Worm (Caenorhabditis elegans) whole organism, L1 larva: ENCODE results near the gene M02G9.4.

Experiments
- C16A3.4 ChIP-seq: fragments of 150-350 bp; optimal IDR thresholded peaks from 2 replicates; lab custom pipeline; 2014; ENCODE audit warnings: missing biosample characterization, missing genetic modification characterization
- C34B4.2 ChIP-seq: sonication (generic microtip); optimal IDR thresholded peaks from 2 replicates; lab custom pipeline; 2017; ENCODE audit warnings: mild to moderate bottlenecking, missing genetic modification characterization, missing compliant biosample characterization
- F16B12.6 ChIP-seq: fragments of 150-350 bp; optimal IDR thresholded peaks from 2 replicates; lab custom pipeline; 2014; ENCODE audit warnings: missing biosample characterization, missing genetic modification characterization
- aha-1 ChIP-seq: fragments of 150-350 bp; optimal IDR thresholded peaks from 2 replicates; lab custom pipeline; 2014; ENCODE audit warnings: missing biosample characterization, missing genetic modification characterization
- aly-2 ChIP-seq: fragments of 150-350 bp; optimal IDR thresholded peaks from 2 replicates; lab custom pipeline; 2014; ENCODE audit warnings: missing biosample characterization, missing genetic modification characterization
- ama-1 ChIP-seq: fragments of 150-350 bp; optimal IDR thresholded peaks from 2 replicates; lab custom pipeline; 2014
- blmp-1 ChIP-seq: fragments of 150-350 bp; optimal IDR thresholded peaks from 2 replicates; lab custom pipeline; 2014; ENCODE audit warnings: missing biosample characterization, missing genetic modification characterization
- ceh-82 ChIP-seq, 3 experiments: fragments of 150-350 bp in 1 of 3; sonication (generic microtip) in 2 of 3; optimal IDR thresholded peaks; 2 replicates each; lab custom pipeline; 2014 to 2017; ENCODE audit warnings: missing biosample characterization in 3 of 3, missing genetic modification characterization in 3 of 3
- ceh-88 ChIP-seq: fragments of 200-800 bp; sonication (Bioruptor generic); IDR thresholded peaks from 2 replicates; pipeline ENCODE4 v1.3.6; 2022; ENCODE audit warnings: missing genetic modification characterization, missing compliant biosample characterization
- ceh-90 ChIP-seq: sonication (generic microtip); optimal IDR thresholded peaks from 2 replicates; lab custom pipeline; 2016; ENCODE audit warnings: missing genetic modification characterization, missing compliant biosample characterization
- ces-1 ChIP-seq: fragments of 150-350 bp; optimal IDR thresholded peaks from 2 replicates; lab custom pipeline; 2014; ENCODE audit warnings: missing biosample characterization, missing genetic modification reagents, missing genetic modification characterization
- dpl-1 ChIP-seq, 3 experiments: fragments of 150-350 bp in 2 of 3; sonication (generic microtip) in 1 of 3; optimal IDR thresholded peaks; 2 replicates each; lab custom pipeline; 2014 to 2017; ENCODE audit warnings: missing biosample characterization in 3 of 3, missing genetic modification characterization in 3 of 3, missing genetic modification reagents in 3 of 3
- efl-3 ChIP-seq: fragments of 200-800 bp; sonication (Bioruptor generic); optimal IDR thresholded peaks from 2 replicates; lab custom pipeline; 2018; ENCODE audit warnings: mild to moderate bottlenecking, missing genetic modification characterization, missing compliant biosample characterization
- egl-13 ChIP-seq: sonication (generic microtip); optimal IDR thresholded peaks from 2 replicates; lab custom pipeline; 2016; ENCODE audit warnings: missing genotype, missing genetic modification reagents, missing genetic modification characterization, missing compliant biosample characterization
- egl-27 ChIP-seq, 2 experiments: fragments of 150-350 bp in 1 of 2; sonication (generic microtip); optimal IDR thresholded peaks; 3 replicates each; lab custom pipeline; 2017 to 2018; ENCODE audit warnings: missing biosample characterization in 2 of 2, missing genetic modification characterization in 2 of 2, missing genetic modification reagents in 2 of 2
- elt-2 ChIP-seq: sonication (generic microtip); optimal IDR thresholded peaks from 2 replicates; lab custom pipeline; 2016; ENCODE audit warnings: missing genetic modification characterization, mild to moderate bottlenecking, inconsistent platforms, missing compliant biosample characterization, missing genetic modification reagents
- elt-3 ChIP-seq, 6 experiments: fragments of 150-350 bp in 1 of 6; sonication (generic microtip); optimal IDR thresholded peaks; 2 replicates each; lab custom pipeline; 2017 to 2018; ENCODE audit warnings: missing biosample characterization in 6 of 6, missing genetic modification characterization in 6 of 6, inconsistent platforms in 1 of 6
- ets-5 ChIP-seq: fragments of 200-800 bp; sonication (Bioruptor generic); IDR thresholded peaks from 2 replicates; pipeline ENCODE4 v1.3.6; 2022; ENCODE audit warnings: missing genetic modification characterization, missing compliant biosample characterization
- fkh-10 ChIP-seq: sonication (generic microtip); optimal IDR thresholded peaks from 2 replicates; lab custom pipeline; 2017; ENCODE audit warnings: missing biosample characterization, missing genetic modification reagents, missing genetic modification characterization
- fos-1 ChIP-seq: fragments of 150-350 bp; optimal IDR thresholded peaks from 2 replicates; lab custom pipeline; 2014; ENCODE audit warnings: missing biosample characterization, missing genetic modification characterization
- grh-1 ChIP-seq: fragments of 200-800 bp; sonication (Bioruptor generic); IDR thresholded peaks from 2 replicates; pipeline ENCODE4 v1.3.6; 2022; ENCODE audit warnings: missing genetic modification reagents, missing genetic modification characterization, missing compliant biosample characterization
- hlh-17 ChIP-seq: fragments of 200-800 bp; sonication (Bioruptor generic); optimal IDR thresholded peaks from 2 replicates; lab custom pipeline; 2018; ENCODE audit warnings: missing genetic modification characterization, mild to moderate bottlenecking, missing compliant biosample characterization, moderate library complexity, borderline replicate concordance
- isw-1 ChIP-seq: fragments of 200-800 bp; sonication (Bioruptor generic); IDR thresholded peaks from 2 replicates; pipeline ENCODE4 v1.3.6; 2022; ENCODE audit warnings: missing genetic modification characterization, missing compliant biosample characterization
- jun-1 ChIP-seq: fragments of 150-350 bp; optimal IDR thresholded peaks from 2 replicates; lab custom pipeline; 2014; ENCODE audit warnings: missing biosample characterization, missing genetic modification reagents, missing genetic modification characterization
- lin-14 ChIP-seq: fragments of 200-800 bp; sonication (Bioruptor generic); optimal IDR thresholded peaks from 2 replicates; lab custom pipeline; 2018; ENCODE audit warnings: mild to moderate bottlenecking, missing genetic modification characterization, moderate library complexity, missing compliant biosample characterization
- lin-35 ChIP-seq, 2 experiments: fragments of 150-350 bp; optimal IDR thresholded peaks; 2 replicates each; lab custom pipeline; 2014; ENCODE audit warnings: missing biosample characterization in 2 of 2, missing genetic modification characterization in 2 of 2, missing genetic modification reagents in 2 of 2
- lin-39 ChIP-seq: fragments of 150-350 bp; optimal IDR thresholded peaks from 2 replicates; lab custom pipeline; 2014; ENCODE audit warnings: missing biosample characterization, missing genetic modification reagents, missing genetic modification characterization
- lir-3 ChIP-seq: sonication (generic microtip); optimal IDR thresholded peaks from 2 replicates; lab custom pipeline; 2016; ENCODE audit warnings: mild to moderate bottlenecking, missing genetic modification characterization, moderate library complexity, missing compliant biosample characterization; ENCODE audit not compliant: poor library complexity
- nhr-28 ChIP-seq: fragments of 150-350 bp; optimal IDR thresholded peaks from 2 replicates; lab custom pipeline; 2014; ENCODE audit warnings: missing biosample characterization, missing genetic modification characterization
- nhr-47 ChIP-seq: sonication (generic microtip); optimal IDR thresholded peaks from 2 replicates; lab custom pipeline; 2016; ENCODE audit warnings: mild to moderate bottlenecking, missing genetic modification characterization, moderate library complexity, missing compliant biosample characterization
- nhr-71 ChIP-seq: sonication (generic microtip); optimal IDR thresholded peaks from 2 replicates; lab custom pipeline; 2016; ENCODE audit warnings: mild to moderate bottlenecking, missing genetic modification characterization, moderate library complexity, missing compliant biosample characterization
- nhr-76 ChIP-seq: sonication (generic microtip); optimal IDR thresholded peaks from 2 replicates; lab custom pipeline; 2017; ENCODE audit warnings: missing biosample characterization, missing genetic modification characterization
- nhr-77 ChIP-seq: fragments of 150-350 bp; optimal IDR thresholded peaks from 2 replicates; lab custom pipeline; 2014; ENCODE audit warnings: missing biosample characterization, missing genetic modification characterization
- nhr-84 ChIP-seq: sonication (generic microtip); optimal IDR thresholded peaks from 2 replicates; lab custom pipeline; 2017; ENCODE audit warnings: missing biosample characterization, missing genetic modification characterization
- nhr-90 ChIP-seq: sonication (generic microtip); optimal IDR thresholded peaks from 2 replicates; lab custom pipeline; 2016; ENCODE audit warnings: mild to moderate bottlenecking, missing genetic modification characterization, missing compliant biosample characterization; ENCODE audit not compliant: poor library complexity
- pag-3 ChIP-seq: sonication (generic microtip); optimal IDR thresholded peaks from 2 replicates; lab custom pipeline; 2017; ENCODE audit warnings: missing genetic modification characterization, mild to moderate bottlenecking, missing compliant biosample characterization, antibody characterized with exemption, borderline replicate concordance; ENCODE audit not compliant: insufficient read depth
- pax-3 ChIP-seq: fragments of 200-800 bp; sonication (Bioruptor generic); optimal IDR thresholded peaks from 2 replicates; lab custom pipeline; 2018; ENCODE audit warnings: mild to moderate bottlenecking, missing genetic modification characterization, moderate library complexity, missing compliant biosample characterization
- pqm-1 ChIP-seq: sonication (generic microtip); optimal IDR thresholded peaks from 3 replicates; lab custom pipeline; 2017; ENCODE audit warnings: missing biosample characterization, missing genetic modification characterization
- rnt-1 ChIP-seq: sonication (generic microtip); optimal IDR thresholded peaks from 2 replicates; lab custom pipeline; 2016; ENCODE audit warnings: mild to moderate bottlenecking, missing genetic modification characterization, moderate library complexity, missing compliant biosample characterization
- skn-1 ChIP-seq: fragments of 150-350 bp; optimal IDR thresholded peaks from 2 replicates; lab custom pipeline; 2014; ENCODE audit warnings: missing biosample characterization, missing genetic modification characterization
- snpc-4 ChIP-seq: fragments of 150-350 bp; optimal IDR thresholded peaks from 2 replicates; lab custom pipeline; 2014; ENCODE audit warnings: missing biosample characterization, missing genetic modification characterization
- snu-23 ChIP-seq: sonication (generic microtip); optimal IDR thresholded peaks from 2 replicates; lab custom pipeline; 2016; ENCODE audit warnings: missing genetic modification characterization, missing compliant biosample characterization
- sox-4 ChIP-seq: sonication (generic microtip); optimal IDR thresholded peaks from 2 replicates; lab custom pipeline; 2016; ENCODE audit warnings: missing genetic modification characterization, missing compliant biosample characterization
- sptf-1 ChIP-seq: fragments of 150-350 bp; optimal IDR thresholded peaks from 2 replicates; lab custom pipeline; 2014; ENCODE audit warnings: missing biosample characterization, missing genetic modification characterization
- sup-37 ChIP-seq: fragments of 200-800 bp; sonication (Bioruptor generic); optimal IDR thresholded peaks from 2 replicates; lab custom pipeline; 2018; ENCODE audit warnings: mild to moderate bottlenecking, missing genetic modification characterization, missing compliant biosample characterization
- swsn-7 ChIP-seq: sonication (generic microtip); optimal IDR thresholded peaks from 2 replicates; lab custom pipeline; 2016; ENCODE audit warnings: missing genetic modification characterization, missing compliant biosample characterization
- unc-30 ChIP-seq: sonication (generic microtip); optimal IDR thresholded peaks from 2 replicates; lab custom pipeline; 2017; ENCODE audit warnings: missing biosample characterization, missing genetic modification characterization
- unc-62 ChIP-seq: fragments of 150-350 bp; optimal IDR thresholded peaks from 2 replicates; lab custom pipeline; 2014; ENCODE audit warnings: missing biosample characterization, missing genetic modification reagents, missing genetic modification characterization
- unc-86 ChIP-seq: sonication (generic microtip); optimal IDR thresholded peaks from 2 replicates; lab custom pipeline; 2016; ENCODE audit warnings: missing genetic modification characterization, missing compliant biosample characterization
- unc-98 ChIP-seq: fragments of 200-800 bp; sonication (Bioruptor generic); IDR thresholded peaks from 2 replicates; pipeline ENCODE4 v1.3.6; 2022; ENCODE audit warnings: missing genetic modification characterization, missing compliant biosample characterization
- zag-1 ChIP-seq: fragments of 150-350 bp; optimal IDR thresholded peaks from 2 replicates; lab custom pipeline; 2014; ENCODE audit warnings: missing biosample characterization, missing genetic modification characterization
- zip-4 ChIP-seq: fragments of 200-800 bp; sonication (Bioruptor generic); optimal IDR thresholded peaks from 2 replicates; lab custom pipeline; 2018; ENCODE audit warnings: mild to moderate bottlenecking, missing genetic modification characterization, moderate library complexity, missing compliant biosample characterization
- ztf-4 ChIP-seq: fragments of 150-350 bp; optimal IDR thresholded peaks from 2 replicates; lab custom pipeline; 2014; ENCODE audit warnings: missing biosample characterization, missing genetic modification characterization

Gene M02G9.4

DNA sequence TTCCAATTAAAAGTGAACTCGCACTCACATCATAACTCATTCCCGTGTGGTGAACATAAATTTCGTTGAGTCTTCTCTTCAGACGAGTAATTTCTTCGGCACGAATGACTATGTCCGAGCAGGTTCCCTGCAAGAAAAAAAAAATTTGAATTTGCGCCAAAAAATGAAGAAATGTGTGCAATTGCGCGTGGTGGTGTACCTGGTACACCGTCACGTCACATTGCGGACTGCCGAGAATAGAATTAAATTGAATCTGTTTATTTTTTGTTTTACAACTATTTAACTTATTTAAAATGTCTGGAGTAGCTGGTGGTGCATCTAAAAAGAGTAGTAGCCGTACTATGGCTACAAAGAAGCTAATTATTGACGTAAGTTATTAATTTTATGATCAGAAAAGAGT is 16.2 kb upstream of the M02G9.4 start, which contains the start of gene mdt-22 (continued):
- TF ChIP-seq ets-5 (GFP tag; lab: Robert Waterston, UW) = no peak
- TF ChIP-seq fkh-10 (GFP tag; lab: Kevin White, UChicago) = peak; percentile 63
- TF ChIP-seq blmp-1 (tag; lab: Kevin White, UChicago) = peak; percentile 52
- peak; percentile 45 for TF ChIP-seq snpc-4 (tag; lab: Kevin White, UChicago)
- peak; percentile 21 for TF ChIP-seq efl-3
- no peak for TF ChIP-seq nhr-84
- TF ChIP-seq zip-4 (GFP tag; lab: Kevin White, UChicago) = peak; percentile 39
- peak; percentile 84 for TF ChIP-seq snu-23 (GFP tag; lab: Kevin White, UChicago)
- peak; percentile 28 for TF ChIP-seq ceh-90 (tag; lab: Kevin White, UChicago)
- TF ChIP-seq lin-14 = peak; percentile 71
- TF ChIP-seq skn-1 (tag; lab: Kevin White, UChicago) = peak; percentile 72
- TF ChIP-seq hlh-17 (GFP tag; lab: Kevin White, UChicago) = no peak
- TF ChIP-seq ama-1 = peak; percentile 27
- peak; percentile 80 for TF ChIP-seq swsn-7
- peak; percentile 74 for TF ChIP-seq pax-3 (tag; lab: Kevin White, UChicago)
- peak; percentile 96 to 98 for TF ChIP-seq lin-35 (GFP tag; optimal IDR thresholded peaks at IDR 0.05; lab: Kevin White, UChicago)
- peak; percentile 83 for TF ChIP-seq C16A3.4 (tag; lab: Kevin White, UChicago)
- TF ChIP-seq jun-1 = peak; percentile 55
- TF ChIP-seq nhr-47 (tag; lab: Kevin White, UChicago) = peak; percentile 87
- peak; percentile 99 for TF ChIP-seq F16B12.6
- TF ChIP-seq unc-86 (tag; lab: Kevin White, UChicago) = peak; percentile 71
- no peak for TF ChIP-seq sptf-1 (tag; lab: Kevin White, UChicago)
- TF ChIP-seq egl-13 (tag; lab: Kevin White, UChicago) = peak; percentile 66
- TF ChIP-seq unc-62 (GFP tag; lab: Kevin White, UChicago) = no peak
- no peak for TF ChIP-seq ztf-4 (tag; lab: Kevin White, UChicago)
- TF ChIP-seq ceh-82 (tag; optimal IDR thresholded peaks at IDR 0.05; lab: Kevin White, UChicago) = peak; percentile 79 to 88 (median 87)
- peak; percentile 45 for TF ChIP-seq lin-39 (tag; lab: Kevin White, UChicago)
- no peak for TF ChIP-seq nhr-76 (tag; lab: Kevin White, UChicago)
- peak; percentile 83 for TF ChIP-seq nhr-71 (tag; lab: Kevin White, UChicago)
- TF ChIP-seq sox-4 (tag; lab: Kevin White, UChicago) = peak; percentile 55
- TF ChIP-seq nhr-28 (tag; lab: Kevin White, UChicago) = no peak
- peak; percentile 89 for TF ChIP-seq rnt-1 (tag; lab: Kevin White, UChicago)
- TF ChIP-seq dpl-1 (GFP tag; optimal IDR thresholded peaks at IDR 0.05; lab: Kevin White, UChicago) = peak; percentile 97 to 98 (median 97)
- peak; percentile 73 for TF ChIP-seq lir-3 (tag; lab: Kevin White, UChicago)
- no peak for TF ChIP-seq fos-1 (tag; lab: Kevin White, UChicago)
- no peak for TF ChIP-seq unc-30
- TF ChIP-seq grh-1 (GFP tag; lab: Robert Waterston, UW) = peak; percentile 41; the same call in 1 of the 2 replicates
- peak; percentile 69 for TF ChIP-seq nhr-90 (tag; lab: Kevin White, UChicago)
- TF ChIP-seq nhr-77 (tag; lab: Kevin White, UChicago) = peak; percentile 68
- TF ChIP-seq zag-1 (tag; lab: Kevin White, UChicago) = no peak
- TF ChIP-seq ces-1 (GFP tag; lab: Kevin White, UChicago) = no peak
- TF ChIP-seq ceh-88 = no peak
- TF ChIP-seq isw-1 (GFP tag; lab: Robert Waterston, UW) = peak; percentile 78
- no peak for TF ChIP-seq aha-1 (tag; lab: Kevin White, UChicago)
- TF ChIP-seq pag-3 (tag; lab: Kevin White, UChicago) = no peak
- TF ChIP-seq C34B4.2 (tag; lab: Kevin White, UChicago) = no peak
- peak; percentile 43; the same call in 1 of the 2 replicates for TF ChIP-seq unc-98
- TF ChIP-seq aly-2 (tag; lab: Kevin White, UChicago) = peak; percentile 64
- no peak for TF ChIP-seq pqm-1 (tag; lab: Kevin White, UChicago)
- no peak for TF ChIP-seq elt-2 (tag; lab: Kevin White, UChicago)
- no peak for TF ChIP-seq sup-37
- peak in 2 of 6 experiments; percentile 2 to 4 for TF ChIP-seq elt-3 (tag; optimal IDR thresholded peaks at IDR 0.05; lab: Kevin White, UChicago)
- no peak for TF ChIP-seq egl-27 (tag; optimal IDR thresholded peaks at IDR 0.05; lab: Kevin White, UChicago)
